Worm (Caenorhabditis elegans) whole organism, late embryonic: ENCODE results near the gene srx-136.

Experiments used
- C08G9.2 ChIP-seq: sonication (generic microtip); optimal IDR thresholded peaks from 2 replicates; lab custom pipeline; 2016; ENCODE audit warnings: mild to moderate bottlenecking, missing genetic modification characterization, moderate library complexity, missing compliant biosample characterization
- C38D4.7 ChIP-seq: fragments of 200-800 bp; sonication (Bioruptor generic); optimal IDR thresholded peaks from 2 replicates; lab custom pipeline; 2018; ENCODE audit warnings: mild to moderate bottlenecking, missing genetic modification characterization, moderate library complexity, missing compliant biosample characterization
- K02D7.2 ChIP-seq: sonication (generic microtip); optimal IDR thresholded peaks from 2 replicates; lab custom pipeline; 2017; ENCODE audit warnings: mild to moderate bottlenecking, missing genetic modification characterization, missing compliant biosample characterization
- T23F11.4 ChIP-seq: fragments of 200-800 bp; sonication (Bioruptor generic); optimal IDR thresholded peaks from 2 replicates; lab custom pipeline; 2018; ENCODE audit warnings: mild to moderate bottlenecking, missing genetic modification characterization, missing compliant biosample characterization
- ahr-1 ChIP-seq: sonication (generic microtip); optimal IDR thresholded peaks from 2 replicates; lab custom pipeline; 2016; ENCODE audit warnings: missing genetic modification characterization, missing compliant biosample characterization
- ama-1 ChIP-seq: fragments of 150-350 bp; optimal IDR thresholded peaks from 2 replicates; lab custom pipeline; 2014
- ceh-18 ChIP-seq: sonication (generic microtip); optimal IDR thresholded peaks from 2 replicates; lab custom pipeline; 2016; ENCODE audit warnings: missing genetic modification characterization, missing compliant biosample characterization
- ceh-19 ChIP-seq: fragments of 200-800 bp; sonication (Bioruptor generic); optimal IDR thresholded peaks from 2 replicates; lab custom pipeline; 2018; ENCODE audit warnings: mild to moderate bottlenecking, missing genetic modification characterization, missing compliant biosample characterization
- ceh-2 ChIP-seq: sonication (generic microtip); optimal IDR thresholded peaks from 2 replicates; lab custom pipeline; 2016; ENCODE audit warnings: missing genotype, missing genetic modification characterization, missing compliant biosample characterization
- ceh-22 ChIP-seq: sonication (generic microtip); optimal IDR thresholded peaks from 2 replicates; lab custom pipeline; 2017; ENCODE audit warnings: missing biosample characterization, missing genetic modification characterization
- ceh-30 ChIP-seq: fragments of 150-350 bp; optimal IDR thresholded peaks from 2 replicates; lab custom pipeline; 2014; ENCODE audit warnings: missing biosample characterization, missing genetic modification characterization
- ceh-31 ChIP-seq: sonication (generic microtip); optimal IDR thresholded peaks from 2 replicates; lab custom pipeline; 2016; ENCODE audit warnings: missing genetic modification characterization, missing compliant biosample characterization
- ceh-34 ChIP-seq: sonication (generic microtip); optimal IDR thresholded peaks from 2 replicates; lab custom pipeline; 2016; ENCODE audit warnings: mild to moderate bottlenecking, missing genetic modification characterization, missing compliant biosample characterization
- ceh-45 ChIP-seq: fragments of 200-800 bp; sonication (Bioruptor generic); IDR thresholded peaks from 2 replicates; pipeline ENCODE4 v1.3.6; 2022; ENCODE audit warnings: missing genetic modification reagents, missing genetic modification characterization, missing compliant biosample characterization
- ceh-6 ChIP-seq: fragments of 200-800 bp; sonication (Bioruptor generic); optimal IDR thresholded peaks from 2 replicates; lab custom pipeline; 2018; ENCODE audit warnings: mild to moderate bottlenecking, missing genetic modification characterization, missing compliant biosample characterization
- che-1 ChIP-seq: sonication (generic microtip); optimal IDR thresholded peaks from 2 replicates; lab custom pipeline; 2016; ENCODE audit warnings: mild to moderate bottlenecking, missing genetic modification characterization, missing compliant biosample characterization
- dmd-4 ChIP-seq: sonication (generic microtip); optimal IDR thresholded peaks from 2 replicates; lab custom pipeline; 2016; ENCODE audit warnings: borderline replicate concordance, missing genetic modification characterization, missing compliant biosample characterization
- elt-2 ChIP-seq: sonication (generic microtip); optimal IDR thresholded peaks from 2 replicates; lab custom pipeline; 2016; ENCODE audit warnings: missing genetic modification reagents, missing genetic modification characterization, missing compliant biosample characterization
- ets-4 ChIP-seq: sonication (generic microtip); optimal IDR thresholded peaks from 2 replicates; lab custom pipeline; 2016; ENCODE audit warnings: missing genetic modification characterization, missing compliant biosample characterization
- fax-1 ChIP-seq: sonication (generic microtip); optimal IDR thresholded peaks from 2 replicates; lab custom pipeline; 2016; ENCODE audit warnings: missing genotype, missing genetic modification characterization, missing compliant biosample characterization
- hlh-15 ChIP-seq: sonication (generic microtip); optimal IDR thresholded peaks from 2 replicates; lab custom pipeline; 2016; ENCODE audit warnings: missing genetic modification characterization, missing compliant biosample characterization
- hlh-6 ChIP-seq: sonication (generic microtip); optimal IDR thresholded peaks from 2 replicates; lab custom pipeline; 2016; ENCODE audit warnings: missing genotype, missing genetic modification characterization, missing compliant biosample characterization
- hlh-8 ChIP-seq: sonication (generic microtip); optimal IDR thresholded peaks from 2 replicates; lab custom pipeline; 2016; ENCODE audit warnings: missing genotype, missing genetic modification characterization, missing compliant biosample characterization
- lin-11 ChIP-seq: fragments of 200-800 bp; sonication (Bioruptor generic); optimal IDR thresholded peaks from 2 replicates; lab custom pipeline; 2018; ENCODE audit warnings: mild to moderate bottlenecking, missing genetic modification characterization, missing compliant biosample characterization
- mec-3 ChIP-seq: sonication (generic microtip); optimal IDR thresholded peaks from 2 replicates; lab custom pipeline; 2016; ENCODE audit warnings: borderline replicate concordance, missing genetic modification characterization, missing compliant biosample characterization
- nhr-232 ChIP-seq: sonication (generic microtip); optimal IDR thresholded peaks from 2 replicates; lab custom pipeline; 2016; ENCODE audit warnings: missing genetic modification characterization, missing compliant biosample characterization
- npax-4 ChIP-seq: sonication (generic microtip); optimal IDR thresholded peaks from 2 replicates; lab custom pipeline; 2016; ENCODE audit warnings: missing genetic modification characterization, missing compliant biosample characterization
- odd-2 ChIP-seq: sonication (generic microtip); optimal IDR thresholded peaks from 2 replicates; lab custom pipeline; 2017; ENCODE audit warnings: antibody characterized with exemption, mild to moderate bottlenecking, missing genetic modification characterization, missing compliant biosample characterization
- pat-9 ChIP-seq: fragments of 200-800 bp; sonication (Bioruptor generic); optimal IDR thresholded peaks from 2 replicates; lab custom pipeline; 2018; ENCODE audit warnings: mild to moderate bottlenecking, missing genetic modification characterization, moderate library complexity, missing compliant biosample characterization
- pha-4 ChIP-seq: fragments of 150-350 bp; optimal IDR thresholded peaks from 2 replicates; lab custom pipeline; 2018; ENCODE audit warnings: missing biosample characterization, missing genetic modification reagents, missing genetic modification characterization
- pros-1 ChIP-seq: fragments of 150-350 bp; optimal IDR thresholded peaks from 2 replicates; lab custom pipeline; 2014; ENCODE audit warnings: missing biosample characterization, missing genetic modification reagents, missing genetic modification characterization
- ref-2 ChIP-seq: sonication (generic microtip); optimal IDR thresholded peaks from 2 replicates; lab custom pipeline; 2016; ENCODE audit warnings: missing genetic modification characterization, missing compliant biosample characterization
- sox-2 ChIP-seq: fragments of 200-800 bp; sonication (Bioruptor generic); IDR thresholded peaks from 2 replicates; pipeline ENCODE4 v1.3.6; 2022; ENCODE audit warnings: missing genetic modification reagents, missing genetic modification characterization, missing compliant biosample characterization
- sox-4 ChIP-seq: sonication (generic microtip); optimal IDR thresholded peaks from 2 replicates; lab custom pipeline; 2017; ENCODE audit warnings: mild to moderate bottlenecking, missing genetic modification characterization, inconsistent platforms, missing compliant biosample characterization
- syd-9 ChIP-seq: sonication (generic microtip); optimal IDR thresholded peaks from 2 replicates; lab custom pipeline; 2016; ENCODE audit warnings: mild to moderate bottlenecking, missing genetic modification characterization, moderate library complexity, missing compliant biosample characterization
- tbx-7 ChIP-seq: sonication (generic microtip); optimal IDR thresholded peaks from 2 replicates; lab custom pipeline; 2016; ENCODE audit warnings: missing genotype, missing genetic modification characterization, missing compliant biosample characterization
- ttx-3 ChIP-seq: sonication (generic microtip); optimal IDR thresholded peaks from 2 replicates; lab custom pipeline; 2016; ENCODE audit warnings: missing genetic modification reagents, missing genetic modification characterization, missing compliant biosample characterization
- unc-3 ChIP-seq, 2 experiments: fragments of 200-800 bp in 1 of 2; sonication (Bioruptor generic) in 1 of 2; sonication (generic microtip) in 1 of 2; conservative IDR thresholded peaks in 1 of 2; optimal IDR thresholded peaks in 1 of 2; 2 replicates each; pipeline versions ENCODE4 v1.3.6 to Lab custom; 2016 to 2022; ENCODE audit warnings: missing compliant biosample characterization in 2 of 2, missing genetic modification characterization in 2 of 2, missing genetic modification reagents in 1 of 2
- unc-55 ChIP-seq: sonication (generic microtip); optimal IDR thresholded peaks from 2 replicates; lab custom pipeline; 2017; ENCODE audit warnings: missing biosample characterization, missing genetic modification reagents, missing genetic modification characterization
- ztf-16 ChIP-seq: sonication (generic microtip); optimal IDR thresholded peaks from 2 replicates; lab custom pipeline; 2017; ENCODE audit warnings: missing genetic modification characterization, missing compliant biosample characterization

Gene srx-136

DNA sequence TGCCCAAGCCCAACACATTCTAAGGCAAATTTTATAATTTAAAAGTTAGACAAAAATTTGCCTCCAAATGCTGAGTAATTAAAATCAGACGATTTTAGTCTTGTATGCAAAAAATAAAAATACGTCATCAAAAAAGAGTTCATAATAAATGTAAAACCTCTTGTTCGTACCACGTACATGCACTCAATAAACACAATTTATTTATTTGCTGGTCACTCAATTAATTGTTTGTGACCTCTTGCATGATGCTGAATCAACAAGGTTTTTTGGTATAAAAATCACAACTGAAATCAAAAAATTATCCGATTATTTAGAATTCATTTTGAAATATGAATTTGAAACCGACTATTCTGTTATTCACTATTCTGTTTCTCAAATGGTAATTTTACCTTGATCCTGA, 7.1 kb upstream of the srx-136 start, which contains the start of gene hpx-2:
Gene hpx-2 (plus strand): TSS at position 301 of the 400 bp plus-strand sequence.
- TF ChIP-seq ceh-18 (tag; lab: Kevin White, UChicago): no peak
- no peak for TF ChIP-seq sox-2 (GFP tag; lab: Robert Waterston, UW)
- TF ChIP-seq hlh-8: no peak
- TF ChIP-seq che-1 (tag; lab: Kevin White, UChicago): no peak
- TF ChIP-seq ceh-31 (tag; lab: Kevin White, UChicago): no peak
- TF ChIP-seq ceh-19 (GFP tag; lab: Kevin White, UChicago): no peak
- TF ChIP-seq syd-9 (tag; lab: Kevin White, UChicago): no peak
- no peak for TF ChIP-seq dmd-4 (tag; lab: Kevin White, UChicago)
- TF ChIP-seq C38D4.7 (GFP tag; lab: Kevin White, UChicago): no peak
- no peak for TF ChIP-seq mec-3
- no peak for TF ChIP-seq ama-1
- no peak for TF ChIP-seq ceh-2
- TF ChIP-seq hlh-6 (tag; lab: Kevin White, UChicago): no peak
- TF ChIP-seq ttx-3: no peak
- TF ChIP-seq nhr-232 (tag; lab: Kevin White, UChicago): no peak
- no peak for TF ChIP-seq ahr-1 (tag; lab: Kevin White, UChicago)
- TF ChIP-seq ceh-6 (GFP tag; lab: Kevin White, UChicago): no peak

DNA sequence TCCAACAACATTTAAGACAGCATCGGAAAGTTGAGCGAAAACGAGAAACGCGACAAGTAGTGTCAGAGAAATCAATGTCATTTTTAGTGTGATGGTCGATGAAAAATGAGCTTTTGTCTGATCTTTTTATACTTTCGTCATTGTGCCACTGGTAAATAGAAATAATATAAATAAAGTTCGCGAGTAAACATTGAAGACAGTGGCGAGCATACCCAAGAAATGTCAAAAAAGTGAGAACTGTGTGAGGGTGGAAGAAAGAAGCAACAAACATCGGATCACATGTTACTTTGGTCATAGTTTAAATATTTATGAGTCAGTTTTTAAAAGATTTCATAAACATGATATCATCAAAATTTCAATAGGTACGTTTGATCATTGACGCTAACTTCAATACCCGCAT, 2.9 kb upstream of the srx-136 start, which contains the start of gene ttr-21:
Gene ttr-21 (minus strand): TSS at position 100 of the 400 bp plus-strand sequence.
- no peak for TF ChIP-seq fax-1 (tag; lab: Kevin White, UChicago)
- TF ChIP-seq odd-2 (tag; lab: Kevin White, UChicago): no peak
- TF ChIP-seq, all 69 proteins: peak for 0

DNA sequence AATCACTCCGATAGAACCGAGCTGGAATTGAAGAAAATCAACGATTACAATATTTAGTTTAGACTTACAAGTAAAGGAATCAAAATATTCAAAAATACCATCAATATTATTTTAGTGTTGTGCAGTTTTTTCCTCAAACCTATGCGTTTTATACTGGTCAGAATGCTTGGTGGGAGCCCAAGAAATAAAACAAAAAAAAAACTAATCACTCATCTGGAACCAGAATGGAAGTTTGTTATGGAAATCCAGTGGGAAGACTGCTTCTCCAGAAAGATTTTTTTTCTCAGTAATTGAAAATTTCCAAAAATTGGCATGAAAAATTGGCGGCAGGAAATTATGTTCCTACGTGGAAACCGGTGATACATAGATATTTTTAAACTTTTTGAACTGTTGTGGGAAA, 856 bp upstream of the srx-136 start, which contains the start of gene srx-134:
Gene srx-134 (minus strand): TSS at position 101 of the 400 bp plus-strand sequence.
- TF ChIP-seq pat-9 (tag; lab: Kevin White, UChicago) (no peak), hlh-15 (tag; lab: Kevin White, UChicago) (no peak), T23F11.4 (no peak)
- TF ChIP-seq, all 69 proteins: peak for 0

DNA sequence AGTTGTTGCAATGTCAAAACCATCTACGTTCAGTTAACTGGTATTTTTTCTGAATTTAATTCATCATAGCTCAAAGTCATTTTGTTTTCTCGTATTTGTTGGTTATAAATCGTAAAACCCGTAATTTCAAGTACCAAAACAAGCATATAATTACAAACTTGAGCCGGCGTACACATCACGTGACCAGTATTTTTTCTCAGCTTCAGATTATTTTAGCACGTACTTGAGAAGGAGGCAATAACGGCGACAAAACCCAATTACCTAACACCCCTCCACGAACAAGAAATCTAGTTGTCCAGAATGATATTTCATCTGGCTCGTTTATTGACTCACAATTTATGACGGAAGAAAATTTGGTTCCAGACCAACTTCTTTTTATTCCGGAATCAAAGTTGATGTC, 1.7 kb downstream of the srx-136 start, which contains the start of gene srx-135:
Gene srx-135 (plus strand): TSS at position 301 of the 400 bp plus-strand sequence.
- TF ChIP-seq hlh-8 (no peak), C08G9.2 (tag; lab: Kevin White, UChicago) (no peak), ceh-34 (no peak), ahr-1 (tag; lab: Kevin White, UChicago) (no peak), ceh-22 (tag; lab: Kevin White, UChicago) (no peak), pha-4 (tag; lab: Kevin White, UChicago) (no peak), nhr-232 (tag; lab: Kevin White, UChicago) (no peak), elt-2 (tag; lab: Kevin White, UChicago) (no peak), ceh-31 (tag; lab: Kevin White, UChicago) (no peak), tbx-7 (tag; lab: Kevin White, UChicago) (no peak), ceh-2 (no peak), ama-1 (no peak), unc-55 (GFP tag; lab: Kevin White, UChicago) (no peak), lin-11 (tag; lab: Kevin White, UChicago) (no peak), ceh-45 (GFP tag; lab: Robert Waterston, UW) (no peak), ceh-30 (tag; lab: Kevin White, UChicago) (no peak), K02D7.2 (no peak), sox-2 (GFP tag; lab: Robert Waterston, UW) (no peak)

DNA sequence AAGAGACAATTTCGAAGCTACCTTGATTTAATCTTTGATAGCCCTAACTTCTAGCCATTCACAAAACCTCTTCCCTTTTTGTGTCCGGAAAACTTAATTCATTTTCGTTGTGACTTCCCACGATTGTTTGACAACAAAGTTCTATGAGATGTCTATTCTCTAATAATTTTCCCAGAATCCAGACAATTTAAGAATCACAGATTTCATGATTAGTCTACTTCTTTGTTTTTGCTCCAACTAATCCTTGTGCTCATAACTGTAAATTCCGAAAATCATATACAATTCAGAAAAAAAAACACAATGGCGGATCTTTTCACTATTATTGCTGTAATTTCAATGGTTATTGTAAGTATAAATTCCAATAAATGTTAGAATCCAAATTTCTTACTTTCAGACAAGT, 5.3 kb downstream of the srx-136 start, which contains the start of gene srx-137:
Gene srx-137 (plus strand): TSS at position 301 of the 400 bp plus-strand sequence.
- TF ChIP-seq pros-1 (tag; lab: Kevin White, UChicago) (no peak), ref-2 (tag; lab: Kevin White, UChicago) (no peak), dmd-4 (tag; lab: Kevin White, UChicago) (no peak), ztf-16 (no peak), ceh-6 (GFP tag; lab: Kevin White, UChicago) (no peak), che-1 (tag; lab: Kevin White, UChicago) (no peak), ttx-3 (no peak), T23F11.4 (no peak), npax-4 (tag; lab: Kevin White, UChicago) (no peak), nhr-232 (tag; lab: Kevin White, UChicago) (no peak), ets-4 (tag; lab: Kevin White, UChicago) (no peak), hlh-8 (no peak), ceh-2 (no peak), sox-2 (GFP tag; lab: Robert Waterston, UW) (no peak), hlh-15 (tag; lab: Kevin White, UChicago) (no peak), unc-3 (GFP tag; conservative IDR thresholded peaks at IDR 0.05; lab: Robert Waterston, UW) (no peak), unc-3 (tag; optimal IDR thresholded peaks at IDR 0.05; lab: Kevin White, UChicago) (no peak), tbx-7 (tag; lab: Kevin White, UChicago) (no peak), sox-4 (no peak)
